Fruit fly (Drosophila melanogaster) whole organism, prepupa: ENCODE results near the gene mTTF.

Source experiments
- Blimp-1 ChIP-seq: fragments of 200-800 bp; sonication (Bioruptor generic); optimal IDR thresholded peaks from 3 replicates; lab custom pipeline; 2017; ENCODE audit warnings: missing biosample characterization, missing genetic modification characterization, mild to moderate bottlenecking, moderate library complexity, missing genetic modification reagents
- CG11294 ChIP-seq: fragments of 200-800 bp; sonication (Bioruptor generic); IDR thresholded peaks from 2 replicates; pipeline ENCODE4 v1.3.6; 2022; ENCODE audit warnings: missing biosample characterization, missing genetic modification characterization
- CG11762 ChIP-seq: fragments of 200-800 bp; sonication (Bioruptor generic); optimal IDR thresholded peaks from 3 replicates; lab custom pipeline; 2016; ENCODE audit warnings: missing biosample characterization, missing genetic modification characterization; ENCODE audit not compliant: insufficient read depth
- CG15336 ChIP-seq: fragments of 200-800 bp; sonication (Bioruptor generic); IDR thresholded peaks from 2 replicates; pipeline ENCODE4 v1.3.6; 2022; ENCODE audit warnings: missing biosample characterization, missing genetic modification characterization
- CG1621 ChIP-seq: fragments of 200-800 bp; sonication (Bioruptor generic); optimal IDR thresholded peaks from 3 replicates; lab custom pipeline; 2018; ENCODE audit warnings: missing biosample characterization, mild to moderate bottlenecking, missing genetic modification characterization
- CG16779 ChIP-seq: fragments of 200-800 bp; sonication (Bioruptor generic); optimal IDR thresholded peaks from 3 replicates; lab custom pipeline; 2017; ENCODE audit warnings: missing biosample characterization, mild to moderate bottlenecking, missing genetic modification characterization
- CG3032 ChIP-seq: fragments of 200-800 bp; optimal IDR thresholded peaks from 2 replicates; lab custom pipeline; 2019; ENCODE audit warnings: missing biosample characterization, mild to moderate bottlenecking, missing genetic modification characterization, moderate library complexity
- CG32006 ChIP-seq: fragments of 200-800 bp; sonication (Bioruptor generic); optimal IDR thresholded peaks from 3 replicates; lab custom pipeline; 2017; ENCODE audit warnings: missing biosample characterization, mild to moderate bottlenecking, missing genetic modification characterization
- CG34406 ChIP-seq: fragments of 200-800 bp; sonication (Bioruptor generic); optimal IDR thresholded peaks from 3 replicates; lab custom pipeline; 2016; ENCODE audit warnings: missing biosample characterization, missing genetic modification characterization
- CG3919 ChIP-seq: fragments of 200-800 bp; sonication (Bioruptor generic); optimal IDR thresholded peaks from 3 replicates; lab custom pipeline; 2016; ENCODE audit warnings: missing biosample characterization, missing genetic modification characterization
- CG4318 ChIP-seq: fragments of 200-800 bp; sonication (Bioruptor generic); optimal IDR thresholded peaks from 3 replicates; lab custom pipeline; 2017; ENCODE audit warnings: missing biosample characterization, mild to moderate bottlenecking, missing genetic modification characterization
- CG6163 ChIP-seq: fragments of 200-800 bp; sonication (Bioruptor generic); IDR thresholded peaks from 3 replicates; pipeline ENCODE4 v1.3.6; 2022; ENCODE audit warnings: missing biosample characterization, missing genetic modification characterization
- CG6276 ChIP-seq: fragments of 200-800 bp; sonication (Bioruptor generic); optimal IDR thresholded peaks from 2 replicates; lab custom pipeline; 2017; ENCODE audit warnings: missing biosample characterization, mild to moderate bottlenecking, missing genetic modification characterization
- CG6792 ChIP-seq: fragments of 200-800 bp; sonication (Bioruptor generic); optimal IDR thresholded peaks from 3 replicates; lab custom pipeline; 2016; ENCODE audit warnings: missing biosample characterization, missing genetic modification characterization
- CG6808 ChIP-seq: fragments of 200-800 bp; sonication (Bioruptor generic); optimal IDR thresholded peaks from 3 replicates; lab custom pipeline; 2017; ENCODE audit warnings: missing biosample characterization, missing genetic modification characterization, mild to moderate bottlenecking, moderate library complexity, missing genetic modification reagents
- CG6854 ChIP-seq: fragments of 200-800 bp; sonication (Bioruptor generic); optimal IDR thresholded peaks from 2 replicates; lab custom pipeline; 2017; ENCODE audit warnings: missing biosample characterization, mild to moderate bottlenecking, missing genetic modification characterization
- CG7368 ChIP-seq: fragments of 200-800 bp; sonication (Bioruptor generic); optimal IDR thresholded peaks from 3 replicates; lab custom pipeline; 2016; ENCODE audit warnings: missing biosample characterization, missing genetic modification characterization
- CG8319 ChIP-seq: fragments of 200-800 bp; sonication (Bioruptor generic); optimal IDR thresholded peaks from 3 replicates; lab custom pipeline; 2016; ENCODE audit warnings: missing biosample characterization, missing genetic modification characterization
- CG8632 ChIP-seq: fragments of 200-800 bp; sonication (Bioruptor generic); optimal IDR thresholded peaks from 3 replicates; lab custom pipeline; 2016; ENCODE audit warnings: missing biosample characterization, missing genetic modification characterization
- CG9139 ChIP-seq: fragments of 200-800 bp; sonication (Bioruptor generic); optimal IDR thresholded peaks from 3 replicates; lab custom pipeline; 2017; ENCODE audit warnings: missing biosample characterization, mild to moderate bottlenecking, missing genetic modification characterization
- Eip75B ChIP-seq: fragments of 200-800 bp; sonication (Bioruptor generic); optimal IDR thresholded peaks from 3 replicates; lab custom pipeline; 2016; ENCODE audit warnings: missing biosample characterization, missing genetic modification characterization
- Eip78C ChIP-seq: fragments of 200-800 bp; sonication (Bioruptor generic); peaks from one replicate; lab custom pipeline; 2016; ENCODE audit warnings: missing biosample characterization, missing genetic modification characterization
- Eip93F ChIP-seq: fragments of 200-800 bp; sonication (Bioruptor generic); optimal IDR thresholded peaks from 2 replicates; lab custom pipeline; 2016; ENCODE audit warnings: missing biosample characterization, mild to moderate bottlenecking, missing genetic modification characterization
- Ets21C ChIP-seq: fragments of 200-800 bp; sonication (Bioruptor generic); optimal IDR thresholded peaks from 3 replicates; lab custom pipeline; 2016; ENCODE audit warnings: missing biosample characterization, missing genetic modification characterization
- Ets96B ChIP-seq: fragments of 200-800 bp; optimal IDR thresholded peaks from 2 replicates; lab custom pipeline; 2019; ENCODE audit warnings: missing biosample characterization, mild to moderate bottlenecking, missing genetic modification characterization, moderate library complexity
- Hr38 ChIP-seq: sonication (Bioruptor generic); optimal IDR thresholded peaks from 2 replicates; lab custom pipeline; 2016; ENCODE audit warnings: missing biosample characterization, missing genetic modification characterization
- Hr39 ChIP-seq: fragments of 200-800 bp; sonication (Bioruptor generic); optimal IDR thresholded peaks from 2 replicates; lab custom pipeline; 2016; ENCODE audit warnings: missing biosample characterization, missing genetic modification characterization
- Hr4 ChIP-seq: fragments of 200-800 bp; sonication (Bioruptor generic); optimal IDR thresholded peaks from 3 replicates; lab custom pipeline; 2016; ENCODE audit warnings: missing biosample characterization, missing genetic modification characterization
- Lpt ChIP-seq: fragments of 200-800 bp; sonication (Bioruptor generic); optimal IDR thresholded peaks from 3 replicates; lab custom pipeline; 2016; ENCODE audit warnings: missing biosample characterization, missing genetic modification characterization
- Smox ChIP-seq: fragments of 200-800 bp; sonication (Bioruptor generic); optimal IDR thresholded peaks from 3 replicates; lab custom pipeline; 2016; ENCODE audit warnings: missing biosample characterization, missing genetic modification characterization
- Sox14 ChIP-seq: fragments of 200-800 bp; sonication (Bioruptor generic); optimal IDR thresholded peaks from 3 replicates; lab custom pipeline; 2016; ENCODE audit warnings: missing biosample characterization, missing genetic modification characterization
- Sox15 ChIP-seq: fragments of 200-800 bp; sonication (Bioruptor generic); optimal IDR thresholded peaks from 3 replicates; lab custom pipeline; 2016; ENCODE audit warnings: missing biosample characterization, missing genetic modification characterization
- achi ChIP-seq: fragments of 200-800 bp; sonication (Bioruptor generic); optimal IDR thresholded peaks from 3 replicates; lab custom pipeline; 2016; ENCODE audit warnings: missing biosample characterization, missing genetic modification characterization
- acj6 ChIP-seq: fragments of 200-800 bp; sonication (Bioruptor generic); optimal IDR thresholded peaks from 3 replicates; lab custom pipeline; 2016; ENCODE audit warnings: missing biosample characterization, missing genetic modification characterization
- cyc ChIP-seq: fragments of 200-800 bp; sonication (Bioruptor generic); optimal IDR thresholded peaks from 3 replicates; lab custom pipeline; 2016; ENCODE audit warnings: missing biosample characterization, missing genetic modification characterization
- dac ChIP-seq: fragments of 200-800 bp; sonication (Bioruptor generic); optimal IDR thresholded peaks from 2 replicates; lab custom pipeline; 2017; ENCODE audit warnings: missing biosample characterization, mild to moderate bottlenecking, missing genetic modification characterization
- dsx ChIP-seq: fragments of 200-800 bp; optimal IDR thresholded peaks from 3 replicates; lab custom pipeline; 2019; ENCODE audit warnings: missing biosample characterization, mild to moderate bottlenecking, missing genetic modification characterization, moderate library complexity; ENCODE audit not compliant: poor library complexity, severe bottlenecking
- esn ChIP-seq: fragments of 200-800 bp; sonication (Bioruptor generic); optimal IDR thresholded peaks from 2 replicates; lab custom pipeline; 2016; ENCODE audit warnings: missing biosample characterization, mild to moderate bottlenecking, missing genetic modification characterization, moderate library complexity
- fd59A ChIP-seq: fragments of 200-800 bp; sonication (Bioruptor generic); optimal IDR thresholded peaks from 2 replicates; lab custom pipeline; 2017; ENCODE audit warnings: missing biosample characterization, mild to moderate bottlenecking, missing genetic modification characterization, missing genetic modification reagents
- fd85E ChIP-seq: fragments of 200-800 bp; sonication (Bioruptor generic); optimal IDR thresholded peaks from 3 replicates; lab custom pipeline; 2016; ENCODE audit warnings: missing biosample characterization, missing genetic modification characterization
- fkh ChIP-seq: fragments of 200-800 bp; sonication (Bioruptor generic); optimal IDR thresholded peaks from 3 replicates; lab custom pipeline; 2017; ENCODE audit warnings: missing biosample characterization, mild to moderate bottlenecking, missing genetic modification characterization, moderate library complexity
- lz ChIP-seq: fragments of 200-800 bp; sonication (Bioruptor generic); optimal IDR thresholded peaks from 3 replicates; lab custom pipeline; 2016; ENCODE audit warnings: missing biosample characterization, missing genetic modification characterization
- pdm3 ChIP-seq: fragments of 200-800 bp; sonication (Bioruptor generic); optimal IDR thresholded peaks from 3 replicates; lab custom pipeline; 2016; ENCODE audit warnings: missing biosample characterization, missing genetic modification characterization
- spab ChIP-seq: fragments of 200-800 bp; sonication (Bioruptor generic); optimal IDR thresholded peaks from 2 replicates; lab custom pipeline; 2017; ENCODE audit warnings: missing biosample characterization, mild to moderate bottlenecking, missing genetic modification characterization, missing genetic modification reagents
- ss ChIP-seq, 2 experiments: fragments of 200-800 bp; sonication (Bioruptor generic); optimal IDR thresholded peaks; 2 replicates in 1 of 2; 3 replicates in 1 of 2; lab custom pipeline; 2017 to 2018; ENCODE audit warnings: mild to moderate bottlenecking in 2 of 2, missing biosample characterization in 2 of 2, missing genetic modification characterization in 2 of 2, moderate library complexity in 1 of 2
- svp ChIP-seq: fragments of 200-800 bp; sonication (Bioruptor generic); peaks from one replicate; lab custom pipeline; 2016; ENCODE audit warnings: missing biosample characterization, missing genetic modification characterization
- topi ChIP-seq: fragments of 200-800 bp; sonication (Bioruptor generic); optimal IDR thresholded peaks from 3 replicates; lab custom pipeline; 2016; ENCODE audit warnings: missing biosample characterization, missing genetic modification characterization
- vri ChIP-seq: fragments of 200-800 bp; sonication (Bioruptor generic); optimal IDR thresholded peaks from 3 replicates; lab custom pipeline; 2016; ENCODE audit warnings: missing biosample characterization, mild to moderate bottlenecking, missing genetic modification characterization

mTTF gene

dm6 chr2L:14388448-14388847 is 39.9 kb upstream of the mTTF start (continued):
- no peak for TF ChIP-seq dsx (GFP tag; lab: Kevin White, UChicago)
- TF ChIP-seq CG3919 (GFP tag; lab: Kevin White, UChicago), result no peak
- no peak for TF ChIP-seq topi (GFP tag; lab: Kevin White, UChicago)
- peak; percentile 1 for TF ChIP-seq Hr39 (GFP tag; lab: Kevin White, UChicago)
- no peak for TF ChIP-seq CG1621
- TF ChIP-seq Sox14 (GFP tag; lab: Kevin White, UChicago), result no peak
- no peak for TF ChIP-seq CG11762
- no peak for TF ChIP-seq CG8319 (GFP tag; lab: Kevin White, UChicago)
- no peak for TF ChIP-seq fd85E (GFP tag; lab: Kevin White, UChicago)
- no peak for TF ChIP-seq CG6163
- TF ChIP-seq CG6854 (GFP tag; lab: Kevin White, UChicago), result no peak
- no peak for TF ChIP-seq CG6792 (GFP tag; lab: Kevin White, UChicago)
- TF ChIP-seq acj6 (GFP tag; lab: Kevin White, UChicago), result no peak
- TF ChIP-seq CG7368, result no peak
- TF ChIP-seq fkh (GFP tag; lab: Kevin White, UChicago), result no peak
- no peak for TF ChIP-seq svp (GFP tag; lab: Kevin White, UChicago)
- no peak for TF ChIP-seq Blimp-1 (GFP tag; lab: Kevin White, UChicago)
- no peak for TF ChIP-seq CG34406 (GFP tag; lab: Kevin White, UChicago)
- peak; percentile 22 for TF ChIP-seq Hr4 (GFP tag; lab: Kevin White, UChicago)
- TF ChIP-seq Eip75B (GFP tag; lab: Kevin White, UChicago), result no peak
- no peak for TF ChIP-seq ss (GFP tag; optimal IDR thresholded peaks at IDR 0.05; lab: Kevin White, UChicago)
- TF ChIP-seq CG4318, result peak; percentile 7
- TF ChIP-seq CG16779 (tag; lab: Kevin White, UChicago), result no peak
- TF ChIP-seq fd59A (GFP tag; lab: Kevin White, UChicago), result no peak
- no peak for TF ChIP-seq spab
- TF ChIP-seq CG32006 (GFP tag; lab: Kevin White, UChicago), result peak; percentile 59
- TF ChIP-seq Sox15 (GFP tag; lab: Kevin White, UChicago), result no peak
- no peak for TF ChIP-seq Ets96B (tag; lab: Kevin White, UChicago)
- TF ChIP-seq pdm3, result peak; percentile 31
- peak; percentile 64 for TF ChIP-seq Eip78C (GFP tag; lab: Kevin White, UChicago)
- TF ChIP-seq lz (GFP tag; lab: Kevin White, UChicago), result no peak
- TF ChIP-seq vri (GFP tag; lab: Kevin White, UChicago), result no peak

- TF ChIP-seq CG8632 (GFP tag; lab: Kevin White, UChicago) (peak; percentile 87), Smox (GFP tag; lab: Kevin White, UChicago) (peak; percentile 94), CG7368 (peak; percentile 85), Eip75B (GFP tag; lab: Kevin White, UChicago) (peak; percentile 96), achi (GFP tag; lab: Kevin White, UChicago) (peak; percentile 92), vri (GFP tag; lab: Kevin White, UChicago) (peak; percentile 94), Sox15 (GFP tag; lab: Kevin White, UChicago) (peak; percentile 82), spab (peak; percentile 92), Eip93F (peak; percentile 94), CG1621 (peak; percentile 89), cyc (peak; percentile 95), Ets21C (GFP tag; lab: Kevin White, UChicago) (peak; percentile 90), fd59A (GFP tag; lab: Kevin White, UChicago) (peak; percentile 96), CG6792 (GFP tag; lab: Kevin White, UChicago) (peak; percentile 94), acj6 (GFP tag; lab: Kevin White, UChicago) (peak; percentile 93), lz (GFP tag; lab: Kevin White, UChicago) (peak; percentile 94), Hr39 (GFP tag; lab: Kevin White, UChicago) (peak; percentile 94), CG6276 (GFP tag; lab: Kevin White, UChicago) (peak; percentile 77), Eip78C (GFP tag; lab: Kevin White, UChicago) (peak; percentile 98), CG6854 (GFP tag; lab: Kevin White, UChicago) (peak; percentile 92), CG6808 (GFP tag; lab: Kevin White, UChicago) (peak; percentile 93), CG11294 (peak; percentile 59), Hr38 (GFP tag; lab: Kevin White, UChicago) (no peak), CG3032 (peak; percentile 91), dac (peak; percentile 44), ss (GFP tag; optimal IDR thresholded peaks at IDR 0.05; lab: Kevin White, UChicago) (peak; percentile 86 to 94), Ets96B (tag; lab: Kevin White, UChicago) (peak; percentile 77), Lpt (GFP tag; lab: Kevin White, UChicago) (peak; percentile 73), CG9139 (GFP tag; lab: Kevin White, UChicago) (peak; percentile 85), esn (GFP tag; lab: Kevin White, UChicago) (peak; percentile 97), CG8319 (GFP tag; lab: Kevin White, UChicago) (peak; percentile 83), CG3919 (GFP tag; lab: Kevin White, UChicago) (peak; percentile 95), Sox14 (GFP tag; lab: Kevin White, UChicago) (peak; percentile 94), CG15336 (GFP tag; lab: Robert Waterston, UW) (peak; percentile 81)
Observed at dm6 chr2L:14386522-14386921, 37.9 kb upstream of the mTTF start.
